Worm (Caenorhabditis elegans) whole organism, late embryonic: Measurements from ENCODE around the gene fbxa-211.

Experiments
- ama-1 ChIP-seq: fragments of 150-350 bp; optimal IDR thresholded peaks from 2 replicates; lab custom pipeline; 2014
- ceh-14 ChIP-seq: sonication (generic microtip); optimal IDR thresholded peaks from 2 replicates; lab custom pipeline; 2016; ENCODE audit warnings: missing genotype, missing genetic modification characterization, missing compliant biosample characterization
- ceh-45 ChIP-seq: fragments of 200-800 bp; sonication (Bioruptor generic); IDR thresholded peaks from 2 replicates; pipeline ENCODE4 v1.3.6; 2022; ENCODE audit warnings: missing genetic modification reagents, missing genetic modification characterization, missing compliant biosample characterization
- dmd-4 ChIP-seq: sonication (generic microtip); optimal IDR thresholded peaks from 2 replicates; lab custom pipeline; 2016; ENCODE audit warnings: borderline replicate concordance, missing genetic modification characterization, missing compliant biosample characterization
- nfya-1 ChIP-seq: sonication (generic microtip); optimal IDR thresholded peaks from 2 replicates; lab custom pipeline; 2017; ENCODE audit warnings: missing genetic modification characterization, mild to moderate bottlenecking, missing compliant biosample characterization, antibody characterized with exemption, moderate library complexity
- npax-4 ChIP-seq: sonication (generic microtip); optimal IDR thresholded peaks from 2 replicates; lab custom pipeline; 2016; ENCODE audit warnings: missing genetic modification characterization, missing compliant biosample characterization
- pag-3 ChIP-seq: sonication (generic microtip); optimal IDR thresholded peaks from 2 replicates; lab custom pipeline; 2016; ENCODE audit warnings: missing compliant biosample characterization, missing genetic modification characterization, borderline replicate concordance
- pax-1 ChIP-seq: fragments of 150-350 bp; optimal IDR thresholded peaks from 2 replicates; lab custom pipeline; 2014; ENCODE audit warnings: missing biosample characterization, missing genetic modification characterization
- pha-4 ChIP-seq: fragments of 150-350 bp; optimal IDR thresholded peaks from 2 replicates; lab custom pipeline; 2018; ENCODE audit warnings: missing biosample characterization, missing genetic modification reagents, missing genetic modification characterization
- ref-2 ChIP-seq: sonication (generic microtip); optimal IDR thresholded peaks from 2 replicates; lab custom pipeline; 2016; ENCODE audit warnings: missing genetic modification characterization, missing compliant biosample characterization
- rnt-1 ChIP-seq: sonication (generic microtip); optimal IDR thresholded peaks from 2 replicates; lab custom pipeline; 2016; ENCODE audit warnings: missing genetic modification characterization, missing compliant biosample characterization
- sox-4 ChIP-seq: sonication (generic microtip); optimal IDR thresholded peaks from 2 replicates; lab custom pipeline; 2017; ENCODE audit warnings: mild to moderate bottlenecking, missing genetic modification characterization, inconsistent platforms, missing compliant biosample characterization
- syd-9 ChIP-seq: sonication (generic microtip); optimal IDR thresholded peaks from 2 replicates; lab custom pipeline; 2016; ENCODE audit warnings: mild to moderate bottlenecking, missing genetic modification characterization, moderate library complexity, missing compliant biosample characterization
- ttx-3 ChIP-seq: sonication (generic microtip); optimal IDR thresholded peaks from 2 replicates; lab custom pipeline; 2016; ENCODE audit warnings: missing genetic modification reagents, missing genetic modification characterization, missing compliant biosample characterization

DNA sequence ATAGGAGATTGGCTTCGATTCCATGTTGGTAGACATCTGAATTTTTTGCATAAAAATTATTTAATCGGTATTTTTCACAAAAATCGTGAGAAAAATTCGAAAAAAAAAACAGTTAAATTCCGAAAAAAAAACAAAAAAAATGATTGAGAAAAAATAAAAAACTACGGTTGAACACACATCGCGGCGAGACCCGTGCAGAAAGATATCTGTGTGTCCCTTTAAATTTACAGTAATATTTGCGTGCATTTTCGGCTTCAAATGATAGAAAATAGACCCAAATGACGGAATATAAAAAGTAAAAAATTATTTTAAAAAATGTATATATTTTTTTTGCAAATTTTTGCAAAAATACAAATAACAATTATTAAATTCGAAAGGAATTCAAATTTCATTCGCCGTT lies 10.4 kb downstream of the fbxa-211 start:
- TF ChIP-seq dmd-4 (no peak), ceh-14 (tag; lab: Kevin White, UChicago) (no peak), nfya-1 (tag; lab: Kevin White, UChicago) (no peak), pha-4 (tag; lab: Kevin White, UChicago) (no peak), ttx-3 (no peak), ceh-45 (GFP tag; lab: Robert Waterston, UW) (no peak), pax-1 (tag; lab: Kevin White, UChicago) (no peak), syd-9 (tag; lab: Kevin White, UChicago) (no peak), pag-3 (tag; lab: Kevin White, UChicago) (no peak), npax-4 (tag; lab: Kevin White, UChicago) (no peak), ref-2 (no peak), ama-1 (lab: Kevin White, UChicago) (no peak), sox-4 (tag; lab: Kevin White, UChicago) (no peak), rnt-1 (tag; lab: Kevin White, UChicago) (no peak)
